Worm (Caenorhabditis elegans): ENCODE data around the gene K07E8.6.

DNA sequence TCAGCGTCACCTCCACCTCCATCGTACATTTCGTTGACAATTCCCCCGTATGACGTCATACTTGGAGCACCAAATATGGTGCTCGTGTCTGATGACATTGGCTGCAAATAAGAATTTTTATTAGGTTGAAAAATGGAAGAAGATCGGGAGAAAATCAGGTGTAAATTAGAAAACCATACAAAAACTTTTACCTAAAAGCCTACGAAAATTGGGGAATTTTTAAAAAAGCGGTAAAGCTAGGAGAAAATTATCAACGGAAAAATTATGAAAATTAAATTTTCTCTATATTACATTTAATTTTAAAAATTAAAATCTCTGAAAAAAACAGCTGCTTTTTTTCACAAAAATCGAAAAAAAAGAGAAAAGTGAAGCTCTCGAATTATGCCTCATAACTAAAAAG lies 14.9 kb downstream of the K07E8.6 start, which contains the start of gene T04B8.5:
- no peak for TF ChIP-seq dao-5 (tag; optimal IDR thresholded peaks at IDR 0.05)
- TF ChIP-seq him-1 (tag; optimal IDR thresholded peaks at IDR 0.05), result no peak
